Fruit fly (Drosophila melanogaster) whole organism, embryonic: ENCODE measurements around the gene mRpL14.

Experiments used
- Awh ChIP-seq: fragments of 200-800 bp; sonication (Bioruptor generic); IDR thresholded peaks from 2 replicates; pipeline ENCODE4, ENCODE4 v1.3.6; 2022; ENCODE audit warnings: missing biosample characterization, missing genetic modification characterization
- B-H1 ChIP-seq: fragments of 200-800 bp; sonication (Bioruptor generic); IDR thresholded peaks from 3 replicates; pipeline ENCODE4 v1.3.6; 2022; ENCODE audit warnings: missing biosample characterization, missing genetic modification characterization
- Bteb2 ChIP-seq: fragments of 200-800 bp; sonication (Bioruptor generic); optimal IDR thresholded peaks from 2 replicates; lab custom pipeline; 2016; ENCODE audit warnings: missing biosample characterization, missing genetic modification characterization
- CG10209 ChIP-seq: fragments of 200-800 bp; sonication (Bioruptor generic); optimal IDR thresholded peaks from 3 replicates; lab custom pipeline; 2017; ENCODE audit warnings: missing biosample characterization, mild to moderate bottlenecking, missing genetic modification characterization, missing genetic modification reagents
- CG10543 ChIP-seq: fragments of 200-800 bp; sonication (Bioruptor generic); optimal IDR thresholded peaks from 3 replicates; lab custom pipeline; 2017; ENCODE audit warnings: missing biosample characterization, mild to moderate bottlenecking, missing genetic modification characterization, moderate library complexity
- CG10654 ChIP-seq: fragments of 200-800 bp; sonication (Bioruptor generic); optimal IDR thresholded peaks from 2 replicates; lab custom pipeline; 2016; ENCODE audit warnings: missing biosample characterization, missing genetic modification characterization
- CG11456 ChIP-seq: fragments of 200-800 bp; sonication (Bioruptor generic); IDR thresholded peaks from 3 replicates; pipeline ENCODE4 v1.3.6; 2022; ENCODE audit warnings: missing biosample characterization, missing genetic modification characterization
- CG12299 ChIP-seq: fragments of 200-800 bp; sonication (Bioruptor generic); optimal IDR thresholded peaks from 2 replicates; lab custom pipeline; 2018; ENCODE audit warnings: missing biosample characterization, mild to moderate bottlenecking, missing genetic modification characterization
- CG12744 ChIP-seq: fragments of 200-800 bp; sonication (Bioruptor generic); optimal IDR thresholded peaks from 2 replicates; lab custom pipeline; 2016; ENCODE audit warnings: missing biosample characterization, missing genetic modification characterization
- CG13424 ChIP-seq: fragments of 200-800 bp; sonication (Bioruptor generic); optimal IDR thresholded peaks from 2 replicates; lab custom pipeline; 2019; ENCODE audit warnings: missing biosample characterization, mild to moderate bottlenecking, missing genetic modification characterization, moderate library complexity
- CG13894 ChIP-seq: fragments of 200-800 bp; sonication (Bioruptor generic); optimal IDR thresholded peaks from 3 replicates; lab custom pipeline; 2018; ENCODE audit warnings: missing biosample characterization, mild to moderate bottlenecking, missing genetic modification characterization, moderate library complexity
- CG14441 ChIP-seq: fragments of 200-800 bp; sonication (Bioruptor generic); IDR thresholded peaks from 2 replicates; pipeline ENCODE4 v1.3.6; 2022; ENCODE audit warnings: missing biosample characterization, missing genetic modification characterization
- CG6272 ChIP-seq: fragments of 200-800 bp; sonication (Bioruptor generic); IDR thresholded peaks from 2 replicates; pipeline ENCODE4 v1.3.6; 2022; ENCODE audit warnings: missing biosample characterization, missing genetic modification characterization
- CG8359 ChIP-seq: fragments of 200-800 bp; sonication (Bioruptor generic); optimal IDR thresholded peaks from 2 replicates; lab custom pipeline; 2017; ENCODE audit warnings: missing biosample characterization, mild to moderate bottlenecking, missing genetic modification characterization, borderline replicate concordance
- CG9817 ChIP-seq: fragments of 200-800 bp; sonication (Bioruptor generic); optimal IDR thresholded peaks from 2 replicates; lab custom pipeline; 2018; ENCODE audit warnings: missing biosample characterization, mild to moderate bottlenecking, missing genetic modification characterization, moderate library complexity
- Drgx ChIP-seq: fragments of 200-800 bp; sonication (Bioruptor generic); IDR thresholded peaks from 2 replicates; pipeline ENCODE4 v1.3.6; 2022; ENCODE audit warnings: missing biosample characterization, missing genetic modification characterization
- H2.0 ChIP-seq: fragments of 200-800 bp; sonication (Bioruptor generic); IDR thresholded peaks from 2 replicates; pipeline ENCODE4 v1.3.6; 2022; ENCODE audit warnings: missing biosample characterization, missing genetic modification characterization
- HHEX ChIP-seq: fragments of 200-800 bp; sonication (Bioruptor generic); optimal IDR thresholded peaks from 3 replicates; lab custom pipeline; 2017; ENCODE audit warnings: missing biosample characterization, mild to moderate bottlenecking, missing genetic modification characterization, missing genetic modification reagents
- Hey ChIP-seq: fragments of 200-800 bp; sonication (Bioruptor generic); optimal IDR thresholded peaks from 3 replicates; lab custom pipeline; 2018; ENCODE audit warnings: missing biosample characterization, mild to moderate bottlenecking, missing genetic modification characterization
- HmgD ChIP-seq: fragments of 200-800 bp; sonication (Bioruptor generic); optimal IDR thresholded peaks from 3 replicates; lab custom pipeline; 2016; ENCODE audit warnings: missing biosample characterization, missing genetic modification characterization
- HmgZ ChIP-seq: fragments of 200-800 bp; sonication (Bioruptor generic); optimal IDR thresholded peaks from 2 replicates; lab custom pipeline; 2018; ENCODE audit warnings: missing biosample characterization, mild to moderate bottlenecking, missing genetic modification characterization
- Neu2 ChIP-seq: fragments of 200-800 bp; sonication (Bioruptor generic); optimal IDR thresholded peaks from 3 replicates; lab custom pipeline; 2016; ENCODE audit warnings: missing biosample characterization, missing genetic modification characterization, borderline replicate concordance
- Oli ChIP-seq: fragments of 200-800 bp; sonication (Bioruptor generic); optimal IDR thresholded peaks from 2 replicates; lab custom pipeline; 2018; ENCODE audit warnings: missing biosample characterization, mild to moderate bottlenecking, missing genetic modification characterization, moderate library complexity
- Ptx1 ChIP-seq: fragments of 200-800 bp; sonication (Bioruptor generic); IDR thresholded peaks from 2 replicates; pipeline ENCODE4 v1.3.6; 2022; ENCODE audit warnings: missing biosample characterization, missing genetic modification characterization
- Rfx ChIP-seq: fragments of 200-800 bp; sonication (Bioruptor generic); IDR thresholded peaks from 2 replicates; pipeline ENCODE4 v1.3.6; 2022; ENCODE audit warnings: missing biosample characterization, missing genetic modification characterization
- Six4 ChIP-seq: fragments of 200-800 bp; sonication (Bioruptor generic); optimal IDR thresholded peaks from 2 replicates; lab custom pipeline; 2016; ENCODE audit warnings: missing biosample characterization, missing genetic modification characterization
- Sry-β ChIP-seq: fragments of 200-800 bp; sonication (Bioruptor generic); optimal IDR thresholded peaks from 2 replicates; lab custom pipeline; 2018; ENCODE audit warnings: missing biosample characterization, mild to moderate bottlenecking, missing genetic modification characterization, moderate library complexity
- ap ChIP-seq: fragments of 200-800 bp; sonication (Bioruptor generic); IDR thresholded peaks from 2 replicates; pipeline ENCODE4 v1.3.6; 2022; ENCODE audit warnings: missing biosample characterization, missing genetic modification characterization
- bsh ChIP-seq, 2 experiments: fragments of 200-800 bp; sonication (Bioruptor generic); optimal IDR thresholded peaks; 2 replicates each; lab custom pipeline; 2017 to 2018; ENCODE audit warnings: mild to moderate bottlenecking in 2 of 2, missing biosample characterization in 2 of 2, missing genetic modification characterization in 2 of 2, moderate library complexity in 1 of 2
- dpn ChIP-seq, 2 experiments: fragments of 200-800 bp; sonication (Bioruptor generic); optimal IDR thresholded peaks; 3 replicates each; lab custom pipeline; 2016; ENCODE audit warnings: missing biosample characterization in 2 of 2, missing genetic modification characterization in 2 of 2
- fd3F ChIP-seq: fragments of 200-800 bp; sonication (Bioruptor generic); optimal IDR thresholded peaks from 2 replicates; lab custom pipeline; 2018; ENCODE audit warnings: missing biosample characterization, mild to moderate bottlenecking, missing genetic modification characterization, moderate library complexity
- fd64A ChIP-seq: fragments of 200-800 bp; sonication (Bioruptor generic); optimal IDR thresholded peaks from 3 replicates; lab custom pipeline; 2018; ENCODE audit warnings: missing biosample characterization, mild to moderate bottlenecking, missing genetic modification characterization
- ham ChIP-seq: fragments of 200-800 bp; sonication (Bioruptor generic); IDR thresholded peaks from 2 replicates; pipeline ENCODE4 v1.3.6; 2022; ENCODE audit warnings: missing biosample characterization, missing genetic modification characterization
- hb ChIP-seq: fragments of 200-800 bp; sonication (Bioruptor generic); IDR thresholded peaks from 3 replicates; pipeline ENCODE4 v1.3.6; 2022; ENCODE audit warnings: missing biosample characterization, missing genetic modification characterization; ENCODE audit not compliant: partially characterized antibody
- knrl ChIP-seq: fragments of 200-800 bp; sonication (Bioruptor generic); IDR thresholded peaks from 3 replicates; pipeline ENCODE4 v1.3.6; 2022; ENCODE audit warnings: missing biosample characterization, missing genetic modification characterization; ENCODE audit not compliant: partially characterized antibody
- lilli ChIP-seq: fragments of 200-800 bp; sonication (Bioruptor generic); optimal IDR thresholded peaks from 3 replicates; lab custom pipeline; 2016; ENCODE audit warnings: missing biosample characterization, missing genetic modification characterization
- maf-S ChIP-seq: fragments of 200-800 bp; sonication (Bioruptor generic); optimal IDR thresholded peaks from 2 replicates; lab custom pipeline; 2016; ENCODE audit warnings: missing biosample characterization, missing genetic modification characterization
- pan ChIP-seq, 4 experiments: fragments of >200 bp in 3 of 4; fragments of 200-800 bp in 1 of 4; sonication (Bioruptor generic) in 1 of 4; optimal IDR thresholded peaks in 3 of 4; IDR thresholded peaks in 1 of 4; 2 replicates each; pipeline versions ENCODE4 v1.3.6 to Lab custom; 2017 to 2022; ENCODE audit warnings: missing biosample characterization in 2 of 4, missing genetic modification characterization in 2 of 4, mixed read lengths in 1 of 4
- shn ChIP-seq: fragments of 200-800 bp; sonication (Bioruptor generic); optimal IDR thresholded peaks from 3 replicates; lab custom pipeline; 2016; ENCODE audit warnings: missing biosample characterization, missing genetic modification characterization
- sisA ChIP-seq: fragments of 200-800 bp; sonication (Bioruptor generic); IDR thresholded peaks from 2 replicates; pipeline ENCODE4 v1.3.6; 2022; ENCODE audit warnings: missing biosample characterization, missing genetic modification characterization
- slp2 ChIP-seq: fragments of 200-800 bp; sonication (Bioruptor generic); optimal IDR thresholded peaks from 2 replicates; lab custom pipeline; 2016; ENCODE audit warnings: missing biosample characterization, missing genetic modification characterization
- ssp ChIP-seq: fragments of 200-800 bp; sonication (Bioruptor generic); IDR thresholded peaks from 2 replicates; pipeline ENCODE4 v1.3.6; 2022; ENCODE audit warnings: missing biosample characterization, missing genetic modification characterization
- ttk ChIP-seq: fragments of 200-800 bp; sonication (Bioruptor generic); IDR thresholded peaks from 2 replicates; pipeline ENCODE4 v2.1.2; 2022; ENCODE audit warnings: missing biosample characterization, missing genetic modification characterization
- wek ChIP-seq: fragments of 200-800 bp; sonication (Bioruptor generic); optimal IDR thresholded peaks from 3 replicates; lab custom pipeline; 2018; ENCODE audit warnings: missing biosample characterization, mild to moderate bottlenecking, missing genetic modification characterization, moderate library complexity
- z ChIP-seq: fragments of 200-800 bp; sonication (Bioruptor generic); IDR thresholded peaks from 3 replicates; pipeline ENCODE4 v1.3.6; 2022; ENCODE audit warnings: missing biosample characterization, missing genetic modification characterization

mRpL14 gene

dm6 chrX:2301613-2302522 is 42.6 kb downstream of the mRpL14 start (continued):
- peak; percentile 50 for TF ChIP-seq CG10543 (GFP tag; lab: Kevin White, UChicago)
- peak; percentile 71 for TF ChIP-seq CG10654 (GFP tag; lab: Kevin White, UChicago)
- peak; percentile 30 for TF ChIP-seq Hey (tag; lab: Kevin White, UChicago)
- TF ChIP-seq maf-S, result peak; percentile 71
- TF ChIP-seq, all 482 proteins: peak for 398

dm6 chrX:2301069-2301508 is 43.4 kb downstream of the mRpL14 start:
- TF ChIP-seq CG12299, result peak; percentile 24
- peak; percentile 34; the same call in 1 of the 3 replicates for TF ChIP-seq B-H1
- TF ChIP-seq ap, result 0 out of 2 replicates have a peak, but pooled peaks have one; percentile 33
- TF ChIP-seq Six4 (GFP tag; lab: Kevin White, UChicago), result peak; percentile 18
- TF ChIP-seq HHEX, result peak; percentile 66
- TF ChIP-seq Bteb2 (GFP tag; lab: Kevin White, UChicago), result no peak
- no peak for TF ChIP-seq Neu2 (GFP tag; lab: Kevin White, UChicago)
- no peak for TF ChIP-seq CG8359 (GFP tag; lab: Kevin White, UChicago)
- TF ChIP-seq lilli (GFP tag; lab: Kevin White, UChicago), result peak; percentile 38
- peak; percentile 38; the same call in 1 of the 2 replicates for TF ChIP-seq sisA (GFP tag; lab: Robert Waterston, UW)
- TF ChIP-seq knrl (GFP tag; lab: Robert Waterston, UW), result no peak
- TF ChIP-seq bsh (GFP tag; optimal IDR thresholded peaks at IDR 0.05; lab: Kevin White, UChicago), result peak in 1 of 2 experiments; percentile 38
- TF ChIP-seq CG14441 (GFP tag; lab: Robert Waterston, UW), result peak; percentile 65
- TF ChIP-seq fd64A (GFP tag; lab: Kevin White, UChicago), result no peak
- TF ChIP-seq ttk, result 0 out of 2 replicates have a peak, but pooled peaks have one; percentile 7
- no peak for TF ChIP-seq Awh
- TF ChIP-seq z (GFP tag; lab: Robert Waterston, UW), result peak; percentile 79; the same call in 2 of the 3 replicates
- TF ChIP-seq shn (GFP tag; lab: Kevin White, UChicago), result no peak
- peak; percentile 46 for TF ChIP-seq CG10209 (GFP tag; lab: Kevin White, UChicago)
- TF ChIP-seq CG9817 (tag; lab: Kevin White, UChicago), result peak; percentile 38
- TF ChIP-seq Drgx, result peak; percentile 35; the same call in 1 of the 2 replicates
- peak; percentile 77 for TF ChIP-seq Rfx
- TF ChIP-seq CG6272 (GFP tag; lab: Robert Waterston, UW), result peak; percentile 34
- TF ChIP-seq Oli, result peak; percentile 41
- no peak for TF ChIP-seq HmgD (GFP tag; lab: Kevin White, UChicago)
- TF ChIP-seq CG12744 (GFP tag; lab: Kevin White, UChicago), result no peak
- TF ChIP-seq CG11456 (GFP tag; lab: Robert Waterston, UW), result 0 out of 3 replicates have a peak, but pooled peaks have one; percentile 12
- peak; percentile 35 for TF ChIP-seq CG13424 (tag; lab: Kevin White, UChicago)
- TF ChIP-seq pan (optimal IDR thresholded peaks at IDR 0.05; lab: Kevin White, UChicago), result no peak
- peak in 1 of 2 experiments; percentile 57 for TF ChIP-seq pan (GFP tag; optimal IDR thresholded peaks at IDR 0.05 in 1 of 2, IDR thresholded peaks at IDR 0.05 in 1 of 2)
- TF ChIP-seq Sry-β (GFP tag; lab: Kevin White, UChicago), result no peak
- peak; percentile 61 for TF ChIP-seq CG13894 (tag; lab: Kevin White, UChicago)
- TF ChIP-seq H2.0 (GFP tag; lab: Robert Waterston, UW), result peak; percentile 22; the same call in 1 of the 2 replicates
- peak in 1 of 2 experiments; percentile 18 for TF ChIP-seq dpn (GFP tag; optimal IDR thresholded peaks at IDR 0.05; lab: Kevin White, UChicago)
- peak; percentile 62 for TF ChIP-seq Ptx1 (GFP tag; lab: Robert Waterston, UW)
- no peak for TF ChIP-seq slp2
- TF ChIP-seq HmgZ, result peak; percentile 54
- no peak for TF ChIP-seq hb
- TF ChIP-seq wek (GFP tag; lab: Kevin White, UChicago), result no peak
- TF ChIP-seq fd3F (GFP tag; lab: Kevin White, UChicago), result peak; percentile 36
- no peak for TF ChIP-seq ssp (GFP tag; lab: Robert Waterston, UW)
- peak; percentile 37; the same call in 1 of the 2 replicates for TF ChIP-seq ham (GFP tag; lab: Robert Waterston, UW)
